Fruit fly (Drosophila melanogaster) whole organism, adult: ENCODE data around the gene Pfas.

Experiments
- CG11617 ChIP-seq: fragments of 200-800 bp; sonication (Bioruptor generic); optimal IDR thresholded peaks from 2 replicates; lab custom pipeline; 2017; ENCODE audit warnings: mild to moderate bottlenecking, missing biosample characterization, missing genetic modification reagents, missing genetic modification characterization
- CG12768 ChIP-seq: fragments of 200-800 bp; sonication (Bioruptor generic); optimal IDR thresholded peaks from 2 replicates; lab custom pipeline; 2017; ENCODE audit warnings: missing biosample characterization, missing genetic modification characterization, mild to moderate bottlenecking, moderate library complexity, missing genetic modification reagents
- CG14711 ChIP-seq: fragments of 200-800 bp; sonication (Bioruptor generic); optimal IDR thresholded peaks from 2 replicates; lab custom pipeline; 2018; ENCODE audit warnings: missing biosample characterization, mild to moderate bottlenecking, missing genetic modification characterization, moderate library complexity
- CG1620 ChIP-seq: fragments of 200-800 bp; sonication (Bioruptor generic); optimal IDR thresholded peaks from 2 replicates; lab custom pipeline; 2016; ENCODE audit warnings: missing biosample characterization, missing genetic modification characterization
- CG33017 ChIP-seq: fragments of 200-800 bp; sonication (Bioruptor generic); optimal IDR thresholded peaks from 2 replicates; lab custom pipeline; 2018; ENCODE audit warnings: missing biosample characterization, mild to moderate bottlenecking, missing genetic modification characterization, moderate library complexity
- CG5204 ChIP-seq: fragments of 200-800 bp; sonication (Bioruptor generic); optimal IDR thresholded peaks from 2 replicates; lab custom pipeline; 2016; ENCODE audit warnings: missing biosample characterization, missing genetic modification characterization
- CG7045 ChIP-seq: fragments of 200-800 bp; sonication (Bioruptor generic); optimal IDR thresholded peaks from 2 replicates; lab custom pipeline; 2017; ENCODE audit warnings: missing biosample characterization, mild to moderate bottlenecking, missing genetic modification characterization
- CG7101 ChIP-seq: fragments of 200-800 bp; sonication (Bioruptor generic); optimal IDR thresholded peaks from 2 replicates; lab custom pipeline; 2018; ENCODE audit warnings: missing biosample characterization, mild to moderate bottlenecking, missing genetic modification characterization, moderate library complexity
- Clk ChIP-seq: fragments of 200-800 bp; sonication (Bioruptor generic); optimal IDR thresholded peaks from 2 replicates; lab custom pipeline; 2017; ENCODE audit warnings: missing biosample characterization, missing genetic modification characterization
- Crg-1 ChIP-seq: fragments of 200-800 bp; sonication (Bioruptor generic); optimal IDR thresholded peaks from 2 replicates; lab custom pipeline; 2016; ENCODE audit warnings: missing biosample characterization, missing genetic modification characterization
- Hr96 ChIP-seq: fragments of 200-800 bp; sonication (Bioruptor generic); optimal IDR thresholded peaks from 2 replicates; lab custom pipeline; 2016; ENCODE audit warnings: missing biosample characterization, missing genetic modification characterization
- Mnt ChIP-seq: fragments of 200-800 bp; sonication (Bioruptor generic); optimal IDR thresholded peaks from 2 replicates; lab custom pipeline; 2016; ENCODE audit warnings: missing biosample characterization, mild to moderate bottlenecking, missing genetic modification characterization
- bab1 ChIP-seq: fragments of 200-800 bp; sonication (Bioruptor generic); optimal IDR thresholded peaks from 3 replicates; lab custom pipeline; 2019; ENCODE audit warnings: missing biosample characterization, mild to moderate bottlenecking, missing genetic modification characterization, moderate library complexity
- cic ChIP-seq: fragments of 200-800 bp; sonication (Bioruptor generic); optimal IDR thresholded peaks from 2 replicates; lab custom pipeline; 2017; ENCODE audit warnings: missing biosample characterization, mild to moderate bottlenecking, missing genetic modification characterization, moderate library complexity
- cnc ChIP-seq, 2 experiments: fragments of >200 bp; optimal IDR thresholded peaks; 2 replicates each; lab custom pipeline; 2017
- kay ChIP-seq: fragments of 200-800 bp; sonication (Bioruptor generic); peaks from one replicate; lab custom pipeline; 2016; ENCODE audit warnings: missing biosample characterization, missing genetic modification characterization, borderline replicate concordance
- ovo ChIP-seq: fragments of 200-800 bp; sonication (Bioruptor generic); optimal IDR thresholded peaks from 2 replicates; lab custom pipeline; 2016; ENCODE audit warnings: missing biosample characterization, missing genetic modification characterization
- pad ChIP-seq: fragments of 200-800 bp; sonication (Bioruptor generic); optimal IDR thresholded peaks from 3 replicates; lab custom pipeline; 2017; ENCODE audit warnings: missing biosample characterization, missing genetic modification characterization, mild to moderate bottlenecking, moderate library complexity, missing genetic modification reagents
- tj ChIP-seq: fragments of 200-800 bp; sonication (Bioruptor generic); optimal IDR thresholded peaks from 3 replicates; lab custom pipeline; 2017; ENCODE audit warnings: missing biosample characterization, mild to moderate bottlenecking, missing genetic modification characterization, moderate library complexity
- toe ChIP-seq: fragments of 200-800 bp; sonication (Bioruptor generic); optimal IDR thresholded peaks from 2 replicates; lab custom pipeline; 2016; ENCODE audit warnings: missing biosample characterization, missing genetic modification characterization

Gene Pfas

DNA sequence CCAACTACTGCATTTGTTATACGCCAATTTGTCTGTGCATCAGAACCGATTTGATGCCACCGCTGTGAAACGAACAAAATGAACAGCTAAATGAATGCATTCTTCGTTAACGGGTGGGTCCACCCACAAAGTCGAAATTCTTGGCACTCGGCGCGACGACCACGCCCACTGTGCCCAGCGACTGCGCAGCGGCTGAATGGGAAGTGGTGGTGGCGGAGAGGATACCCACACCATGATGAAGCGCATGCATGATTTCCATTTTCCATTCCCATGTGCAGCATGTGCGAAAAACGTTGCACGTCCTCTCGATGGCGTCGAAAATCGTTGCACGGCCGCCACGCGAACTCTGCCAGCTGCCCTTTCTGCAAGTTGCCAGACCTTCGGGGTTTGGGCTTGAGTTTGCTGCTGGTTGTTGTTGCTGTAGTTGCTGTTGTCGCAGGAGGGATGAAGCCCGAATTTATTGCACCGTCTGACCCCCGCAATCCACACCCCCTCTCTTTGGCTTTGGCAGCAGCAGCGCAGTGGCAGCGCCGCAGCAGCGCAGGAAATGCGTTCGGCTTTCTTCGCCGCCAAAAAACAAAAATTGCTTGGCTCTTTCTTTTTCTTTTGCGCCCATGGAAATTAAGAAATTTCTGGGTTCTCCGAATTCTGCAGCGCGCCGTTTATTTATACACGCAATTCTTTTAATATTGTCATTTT lies 35.4 kb upstream of the Pfas start:
- peak; percentile 37 for TF ChIP-seq pad
- TF ChIP-seq CG12768: peak; percentile 67
- no peak for TF ChIP-seq bab1 (GFP tag; lab: Kevin White, UChicago)
- TF ChIP-seq CG7045 (GFP tag; lab: Kevin White, UChicago): no peak
- peak; percentile 34 for TF ChIP-seq Hr96
- peak; percentile 70 for TF ChIP-seq tj
- TF ChIP-seq CG7101: peak; percentile 42
- TF ChIP-seq kay (GFP tag; lab: Kevin White, UChicago): peak; percentile 81
- no peak for TF ChIP-seq Crg-1 (GFP tag; lab: Kevin White, UChicago)
- peak; percentile 22 for TF ChIP-seq Clk (GFP tag; lab: Kevin White, UChicago)
- no peak for TF ChIP-seq CG33017 (tag; lab: Kevin White, UChicago)
- no peak for TF ChIP-seq ovo (GFP tag; lab: Kevin White, UChicago)
- no peak for TF ChIP-seq CG14711
- TF ChIP-seq CG5204: no peak
- no peak for TF ChIP-seq cnc (optimal IDR thresholded peaks at IDR 0.05; lab: Kevin White, UChicago)
- peak; percentile 29 for TF ChIP-seq toe (GFP tag; lab: Kevin White, UChicago)
- TF ChIP-seq CG1620 (GFP tag; lab: Kevin White, UChicago): peak; percentile 17
- peak; percentile 11 for TF ChIP-seq CG11617 (GFP tag; lab: Kevin White, UChicago)
- TF ChIP-seq Mnt (GFP tag; lab: Kevin White, UChicago): peak; percentile 54
- peak; percentile 89 for TF ChIP-seq cic (GFP tag; lab: Kevin White, UChicago)

DNA sequence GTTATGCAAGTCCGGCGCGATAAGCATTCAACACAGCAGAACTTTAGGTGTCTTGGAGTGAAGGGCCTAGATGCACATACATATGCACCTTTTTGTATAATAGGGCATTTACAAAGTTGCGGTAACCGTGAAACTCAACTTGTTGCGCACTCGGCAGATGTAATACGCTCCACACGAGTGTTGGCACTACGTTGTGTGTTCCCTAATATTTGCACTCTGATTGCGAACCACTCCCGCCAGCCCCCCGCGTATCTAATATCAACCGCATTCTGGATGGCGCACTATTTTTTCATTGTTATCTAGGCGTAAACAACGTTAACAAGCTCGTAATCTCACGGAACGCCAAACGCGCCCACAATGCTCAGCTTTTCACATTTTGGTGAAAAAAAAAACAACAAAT lies 34.5 kb upstream of the Pfas start:
- TF ChIP-seq CG14711 (peak; percentile 8), Mnt (GFP tag; lab: Kevin White, UChicago) (peak; percentile 67), cnc (optimal IDR thresholded peaks at IDR 0.05; lab: Kevin White, UChicago) (no peak), pad (peak; percentile 46), tj (peak; percentile 21), CG7045 (GFP tag; lab: Kevin White, UChicago) (peak; percentile 74), Clk (GFP tag; lab: Kevin White, UChicago) (peak; percentile 74), CG7101 (peak; percentile 62), CG5204 (peak; percentile 8), CG12768 (peak; percentile 87), Hr96 (peak; percentile 63), Crg-1 (GFP tag; lab: Kevin White, UChicago) (peak; percentile 52), kay (GFP tag; lab: Kevin White, UChicago) (peak; percentile 85), CG11617 (GFP tag; lab: Kevin White, UChicago) (peak; percentile 22), cic (GFP tag; lab: Kevin White, UChicago) (peak; percentile 97), bab1 (GFP tag; lab: Kevin White, UChicago) (no peak), CG1620 (GFP tag; lab: Kevin White, UChicago) (peak; percentile 56), CG33017 (tag; lab: Kevin White, UChicago) (peak; percentile 39), toe (GFP tag; lab: Kevin White, UChicago) (peak; percentile 70), ovo (GFP tag; lab: Kevin White, UChicago) (peak; percentile 69)

DNA sequence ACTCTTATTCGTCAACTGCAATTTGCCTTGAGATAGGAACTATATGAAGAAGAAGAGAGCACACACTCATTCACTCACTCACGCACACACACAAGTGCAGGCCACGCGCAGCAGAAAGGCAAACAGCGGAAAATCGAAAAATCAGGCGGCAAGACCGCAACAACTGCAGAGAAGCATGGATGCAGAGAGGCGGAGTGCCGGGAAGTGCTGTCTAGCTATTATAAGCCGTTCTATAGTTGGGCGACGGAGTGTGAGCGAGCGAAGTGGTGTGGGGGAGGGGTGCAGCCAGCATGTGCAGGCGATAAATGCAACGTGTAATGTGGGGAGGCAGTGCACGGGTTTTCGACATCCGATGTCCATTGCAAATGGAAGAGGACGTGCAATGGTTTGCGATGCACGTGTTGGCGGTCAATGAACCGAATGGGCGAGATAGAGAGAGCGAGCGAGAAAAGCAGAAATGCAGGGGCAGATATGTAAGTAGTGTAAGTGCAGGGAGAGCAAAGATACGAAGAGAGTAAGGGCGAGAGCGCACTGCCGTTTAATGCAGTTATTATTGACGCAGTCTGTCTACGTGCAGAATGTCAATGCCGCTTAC lies 33.0 kb upstream of the Pfas start:
- peak; percentile 100 for TF ChIP-seq cic (GFP tag; lab: Kevin White, UChicago)
- TF ChIP-seq cnc (optimal IDR thresholded peaks at IDR 0.05; lab: Kevin White, UChicago): peak in 1 of 2 experiments; percentile 90
- TF ChIP-seq CG7045 (GFP tag; lab: Kevin White, UChicago): peak; percentile 13
- TF ChIP-seq Hr96: no peak
- peak; percentile 5 for TF ChIP-seq bab1 (GFP tag; lab: Kevin White, UChicago)
- TF ChIP-seq toe (GFP tag; lab: Kevin White, UChicago): peak; percentile 68
- TF ChIP-seq CG1620 (GFP tag; lab: Kevin White, UChicago): peak; percentile 31
- TF ChIP-seq CG5204: no peak
- TF ChIP-seq Mnt (GFP tag; lab: Kevin White, UChicago): peak; percentile 99
- TF ChIP-seq Clk (GFP tag; lab: Kevin White, UChicago): peak; percentile 91
- peak; percentile 88 for TF ChIP-seq ovo (GFP tag; lab: Kevin White, UChicago)
- peak; percentile 40 for TF ChIP-seq CG7101
- peak; percentile 18 for TF ChIP-seq CG14711
- TF ChIP-seq Crg-1 (GFP tag; lab: Kevin White, UChicago): peak; percentile 81
- TF ChIP-seq CG12768: peak; percentile 91
- TF ChIP-seq CG11617 (GFP tag; lab: Kevin White, UChicago): peak; percentile 48
- peak; percentile 55 for TF ChIP-seq CG33017 (tag; lab: Kevin White, UChicago)
- peak; percentile 100 for TF ChIP-seq tj
- peak; percentile 99 for TF ChIP-seq kay (GFP tag; lab: Kevin White, UChicago)
- peak; percentile 86 for TF ChIP-seq pad

DNA sequence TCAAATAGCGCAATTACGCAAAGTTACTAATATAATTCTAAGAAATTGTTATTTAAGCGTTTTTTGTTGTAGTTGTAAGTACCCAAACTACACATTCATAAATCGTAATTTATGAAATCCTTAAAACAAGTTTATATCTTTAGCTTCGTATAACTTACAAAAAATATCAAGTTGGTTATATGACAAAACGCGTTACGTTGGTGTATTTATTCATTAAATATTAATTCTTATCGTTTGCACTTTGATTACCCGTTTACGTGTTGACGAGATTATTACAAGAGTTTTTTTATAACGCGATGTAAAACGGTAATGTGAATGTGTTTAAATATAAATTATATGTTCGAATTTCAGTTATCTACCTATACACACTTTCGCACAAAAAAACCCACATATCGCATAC lies 31.8 kb upstream of the Pfas start:
- TF ChIP-seq cic (GFP tag; lab: Kevin White, UChicago): no peak
- peak; percentile 98 for TF ChIP-seq kay (GFP tag; lab: Kevin White, UChicago)
- no peak for TF ChIP-seq CG11617 (GFP tag; lab: Kevin White, UChicago)
- no peak for TF ChIP-seq CG14711
- TF ChIP-seq CG5204: no peak

DNA sequence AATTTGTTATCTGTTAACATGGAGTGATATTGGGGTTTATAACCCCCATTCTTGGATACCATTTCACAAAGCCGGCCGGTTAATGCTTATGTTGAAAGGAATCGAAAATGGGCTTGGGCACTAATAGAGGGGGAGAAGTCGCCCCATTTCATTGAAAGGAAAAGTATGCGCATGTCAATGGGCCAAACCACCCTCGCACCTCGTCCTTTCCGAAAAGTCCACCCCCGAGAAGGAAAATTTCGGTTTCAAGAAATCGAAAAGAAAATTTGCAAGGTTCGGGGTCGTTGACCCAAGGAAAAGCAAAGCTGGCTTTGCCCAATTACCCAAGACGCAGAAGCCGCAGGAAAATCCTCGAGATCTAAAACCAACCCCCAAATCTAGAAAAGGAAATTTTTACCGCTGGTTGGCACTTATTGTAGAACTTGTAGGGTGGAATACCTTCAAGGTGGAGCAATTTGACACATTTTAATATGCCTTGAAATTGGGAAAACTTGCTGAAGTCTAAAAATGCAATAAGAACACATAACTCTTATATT lies 31.0 kb upstream of the Pfas start:
- TF ChIP-seq ovo (GFP tag; lab: Kevin White, UChicago): no peak
- no peak for TF ChIP-seq CG7101
- TF ChIP-seq Clk (GFP tag; lab: Kevin White, UChicago): no peak
- TF ChIP-seq Mnt (GFP tag; lab: Kevin White, UChicago): no peak
- TF ChIP-seq bab1 (GFP tag; lab: Kevin White, UChicago): no peak
- no peak for TF ChIP-seq kay (GFP tag; lab: Kevin White, UChicago)
- no peak for TF ChIP-seq pad
- no peak for TF ChIP-seq CG7045 (GFP tag; lab: Kevin White, UChicago)
- TF ChIP-seq CG33017 (tag; lab: Kevin White, UChicago): no peak
- no peak for TF ChIP-seq CG12768
- TF ChIP-seq CG1620 (GFP tag; lab: Kevin White, UChicago): no peak
- TF ChIP-seq CG11617 (GFP tag; lab: Kevin White, UChicago): no peak
- TF ChIP-seq Crg-1 (GFP tag; lab: Kevin White, UChicago): no peak
- no peak for TF ChIP-seq cic (GFP tag; lab: Kevin White, UChicago)
- TF ChIP-seq toe (GFP tag; lab: Kevin White, UChicago): no peak
- no peak for TF ChIP-seq Hr96
- no peak for TF ChIP-seq cnc (optimal IDR thresholded peaks at IDR 0.05; lab: Kevin White, UChicago)
- TF ChIP-seq CG14711: no peak
